Worm (Caenorhabditis elegans) whole organism, mixed stage, embryonic: ENCODE results near the gene mec-14.

ENCODE experiments used
- M03D4.4 ChIP-seq: sonication (generic microtip); optimal IDR thresholded peaks from 2 replicates; lab custom pipeline; 2017; ENCODE audit warnings: mild to moderate bottlenecking, missing genetic modification characterization, missing compliant biosample characterization
- blmp-1 ChIP-seq: fragments of 150-350 bp; optimal IDR thresholded peaks from 2 replicates; lab custom pipeline; 2014; ENCODE audit warnings: missing biosample characterization, missing genetic modification characterization
- ceh-39 ChIP-seq: fragments of 150-350 bp; optimal IDR thresholded peaks from 2 replicates; lab custom pipeline; 2014; ENCODE audit warnings: missing biosample characterization, missing genetic modification characterization
- ceh-43 ChIP-seq: fragments of 200-800 bp; sonication (Bioruptor generic); optimal IDR thresholded peaks from 2 replicates; lab custom pipeline; 2018; ENCODE audit warnings: mild to moderate bottlenecking, missing genetic modification characterization, moderate library complexity, missing compliant biosample characterization
- ceh-83 ChIP-seq: fragments of 200-800 bp; sonication (Bioruptor generic); optimal IDR thresholded peaks from 2 replicates; lab custom pipeline; 2018; ENCODE audit warnings: mild to moderate bottlenecking, missing genetic modification characterization, missing compliant biosample characterization
- ces-1 ChIP-seq: fragments of 150-350 bp; optimal IDR thresholded peaks from 2 replicates; lab custom pipeline; 2014; ENCODE audit warnings: missing biosample characterization, missing genetic modification reagents, missing genetic modification characterization
- cnd-1 ChIP-seq: fragments of 200-800 bp; sonication (Bioruptor generic); optimal IDR thresholded peaks from 2 replicates; lab custom pipeline; 2018; ENCODE audit warnings: mild to moderate bottlenecking, missing genetic modification characterization, missing compliant biosample characterization
- drap-1 ChIP-seq: fragments of 200-800 bp; sonication (Bioruptor generic); optimal IDR thresholded peaks from 3 replicates; lab custom pipeline; 2018; ENCODE audit warnings: mild to moderate bottlenecking, missing genetic modification characterization, missing compliant biosample characterization
- elt-1 ChIP-seq: sonication (generic microtip); optimal IDR thresholded peaks from 2 replicates; lab custom pipeline; 2017; ENCODE audit warnings: missing genetic modification characterization, mild to moderate bottlenecking, missing compliant biosample characterization, antibody characterized with exemption, moderate library complexity, borderline replicate concordance; ENCODE audit not compliant: insufficient read depth
- elt-3 ChIP-seq: fragments of 150-350 bp; optimal IDR thresholded peaks from 2 replicates; lab custom pipeline; 2014; ENCODE audit warnings: missing biosample characterization, missing genetic modification characterization
- flh-1 ChIP-seq: fragments of 200-800 bp; sonication (Bioruptor generic); optimal IDR thresholded peaks from 2 replicates; lab custom pipeline; 2018; ENCODE audit warnings: mild to moderate bottlenecking, missing genetic modification characterization, moderate library complexity, missing compliant biosample characterization
- ham-2 ChIP-seq: fragments of 200-800 bp; sonication (Bioruptor generic); optimal IDR thresholded peaks from 2 replicates; lab custom pipeline; 2018; ENCODE audit warnings: mild to moderate bottlenecking, missing genetic modification characterization, missing compliant biosample characterization
- hlh-1 ChIP-seq: fragments of 150-350 bp; optimal IDR thresholded peaks from 2 replicates; lab custom pipeline; 2014; ENCODE audit warnings: missing biosample characterization, missing genetic modification reagents, missing genetic modification characterization
- lin-13 ChIP-seq: fragments of 150-350 bp; optimal IDR thresholded peaks from 2 replicates; lab custom pipeline; 2014; ENCODE audit warnings: missing biosample characterization, missing genetic modification characterization
- lin-32 ChIP-seq: fragments of 200-800 bp; sonication (Bioruptor generic); optimal IDR thresholded peaks from 2 replicates; lab custom pipeline; 2018; ENCODE audit warnings: mild to moderate bottlenecking, missing genetic modification characterization, missing compliant biosample characterization
- lsy-2 ChIP-seq: fragments of 150-350 bp; optimal IDR thresholded peaks from 2 replicates; lab custom pipeline; 2014; ENCODE audit warnings: missing biosample characterization, missing genetic modification characterization
- mab-5 ChIP-seq: fragments of 150-350 bp; optimal IDR thresholded peaks from 2 replicates; lab custom pipeline; 2014; ENCODE audit warnings: missing biosample characterization, missing genetic modification characterization
- mls-2 ChIP-seq: sonication (generic microtip); optimal IDR thresholded peaks from 2 replicates; lab custom pipeline; 2016; ENCODE audit warnings: mild to moderate bottlenecking, missing genetic modification characterization, moderate library complexity, missing compliant biosample characterization
- nhr-12 ChIP-seq: fragments of 150-350 bp; optimal IDR thresholded peaks from 2 replicates; lab custom pipeline; 2014; ENCODE audit warnings: missing biosample characterization, missing genetic modification characterization
- nhr-2 ChIP-seq: fragments of 150-350 bp; optimal IDR thresholded peaks from 2 replicates; lab custom pipeline; 2014; ENCODE audit warnings: missing biosample characterization, missing genetic modification characterization
- nhr-237 ChIP-seq: fragments of 150-350 bp; optimal IDR thresholded peaks from 2 replicates; lab custom pipeline; 2014; ENCODE audit warnings: missing biosample characterization, missing genetic modification characterization
- nhr-28 ChIP-seq: fragments of 150-350 bp; optimal IDR thresholded peaks from 2 replicates; lab custom pipeline; 2014; ENCODE audit warnings: missing biosample characterization, missing genetic modification characterization
- nhr-76 ChIP-seq: sonication (generic microtip); optimal IDR thresholded peaks from 2 replicates; lab custom pipeline; 2017; ENCODE audit warnings: missing biosample characterization, missing genetic modification characterization
- pha-4 ChIP-seq: fragments of 150-350 bp; optimal IDR thresholded peaks from 2 replicates; lab custom pipeline; 2018; ENCODE audit warnings: missing biosample characterization, missing genetic modification reagents, missing genetic modification characterization
- sem-2 ChIP-seq: fragments of 200-800 bp; sonication (Bioruptor generic); optimal IDR thresholded peaks from 2 replicates; lab custom pipeline; 2018; ENCODE audit warnings: mild to moderate bottlenecking, missing genetic modification characterization, missing compliant biosample characterization
- snpc-4 ChIP-seq: fragments of 150-350 bp; optimal IDR thresholded peaks from 2 replicates; lab custom pipeline; 2014; ENCODE audit warnings: missing biosample characterization, missing genetic modification characterization
- sptf-1 ChIP-seq: sonication (generic microtip); optimal IDR thresholded peaks from 2 replicates; lab custom pipeline; 2017; ENCODE audit warnings: mild to moderate bottlenecking, missing genetic modification characterization, moderate library complexity, missing compliant biosample characterization
- unc-39 ChIP-seq: fragments of 150-350 bp; optimal IDR thresholded peaks from 2 replicates; lab custom pipeline; 2014; ENCODE audit warnings: missing biosample characterization, missing genetic modification characterization
- unc-62 ChIP-seq: fragments of 150-350 bp; optimal IDR thresholded peaks from 2 replicates; lab custom pipeline; 2014; ENCODE audit warnings: missing biosample characterization, missing genetic modification reagents, missing genetic modification characterization
- zip-8 ChIP-seq: fragments of 150-350 bp; optimal IDR thresholded peaks from 2 replicates; lab custom pipeline; 2014; ENCODE audit warnings: missing biosample characterization, missing genetic modification characterization
- ztf-11 ChIP-seq: fragments of 150-350 bp; optimal IDR thresholded peaks from 2 replicates; lab custom pipeline; 2014; ENCODE audit warnings: missing biosample characterization, missing genetic modification characterization

Gene mec-14

ce11 chrIII:7148191-7148590 is 44.6 kb downstream of the mec-14 start:
- TF ChIP-seq nhr-76 (tag; lab: Kevin White, UChicago) (no peak), ham-2 (GFP tag; lab: Kevin White, UChicago) (no peak), elt-1 (no peak), cnd-1 (no peak), ztf-11 (tag; lab: Kevin White, UChicago) (no peak), elt-3 (tag; lab: Kevin White, UChicago) (no peak), lin-32 (GFP tag; lab: Kevin White, UChicago) (no peak), blmp-1 (tag; lab: Kevin White, UChicago) (no peak), nhr-12 (tag; lab: Kevin White, UChicago) (no peak), sem-2 (GFP tag; lab: Kevin White, UChicago) (no peak), lsy-2 (tag; lab: Kevin White, UChicago) (no peak), sptf-1 (no peak), nhr-237 (tag; lab: Kevin White, UChicago) (no peak), unc-39 (tag; lab: Kevin White, UChicago) (no peak), nhr-2 (no peak)

ce11 chrIII:7146341-7146740 is 46.5 kb downstream of the mec-14 start:
- TF ChIP-seq mab-5 (tag; lab: Kevin White, UChicago), result no peak
- TF ChIP-seq snpc-4 (tag; lab: Kevin White, UChicago), result no peak
- no peak for TF ChIP-seq nhr-28
- TF ChIP-seq lin-13 (tag; lab: Kevin White, UChicago), result no peak
- TF ChIP-seq elt-1, result no peak
- TF ChIP-seq hlh-1 (tag; lab: Kevin White, UChicago), result no peak
- no peak for TF ChIP-seq ces-1 (GFP tag; lab: Kevin White, UChicago)
- TF ChIP-seq nhr-76 (tag; lab: Kevin White, UChicago), result no peak
- no peak for TF ChIP-seq lin-32 (GFP tag; lab: Kevin White, UChicago)
- TF ChIP-seq zip-8 (tag; lab: Kevin White, UChicago), result no peak
- no peak for TF ChIP-seq mls-2 (tag; lab: Kevin White, UChicago)
- no peak for TF ChIP-seq ham-2 (GFP tag; lab: Kevin White, UChicago)
- TF ChIP-seq sem-2 (GFP tag; lab: Kevin White, UChicago), result no peak
- TF ChIP-seq nhr-2, result no peak
- no peak for TF ChIP-seq unc-39 (tag; lab: Kevin White, UChicago)
- no peak for TF ChIP-seq lsy-2 (tag; lab: Kevin White, UChicago)
- TF ChIP-seq sptf-1, result no peak
- TF ChIP-seq ceh-83 (GFP tag; lab: Kevin White, UChicago), result no peak
- no peak for TF ChIP-seq drap-1 (GFP tag; lab: Kevin White, UChicago)
- TF ChIP-seq flh-1 (GFP tag; lab: Kevin White, UChicago), result no peak

- TF ChIP-seq pha-4 (no peak), ces-1 (GFP tag; lab: Kevin White, UChicago) (peak; percentile 72)
Observed at ce11 chrIII:7144749-7145148, 48.0 kb downstream of the mec-14 start, which contains the start of gene glr-2. Gene glr-2 (minus strand): TSS chrIII:7144959.

- TF ChIP-seq zip-8 (tag; lab: Kevin White, UChicago) (no peak), blmp-1 (tag; lab: Kevin White, UChicago) (no peak), ces-1 (GFP tag; lab: Kevin White, UChicago) (peak; percentile 5), ceh-43 (no peak)
- TF ChIP-seq, all 35 proteins: peak for 1
Observed at ce11 chrIII:7142172-7142601, 50.6 kb downstream of the mec-14 start.

ce11 chrIII:7141285-7141715 is 51.5 kb downstream of the mec-14 start:
- TF ChIP-seq sptf-1 (no peak), drap-1 (GFP tag; lab: Kevin White, UChicago) (no peak), hlh-1 (tag; lab: Kevin White, UChicago) (peak; percentile 19), ztf-11 (tag; lab: Kevin White, UChicago) (no peak)

ce11 chrIII:7140228-7140710 is 52.5 kb downstream of the mec-14 start:
- TF ChIP-seq unc-62 (GFP tag; lab: Kevin White, UChicago) (no peak), ceh-83 (GFP tag; lab: Kevin White, UChicago) (peak; percentile 74), M03D4.4 (tag; lab: Kevin White, UChicago) (no peak), flh-1 (GFP tag; lab: Kevin White, UChicago) (no peak), mab-5 (tag; lab: Kevin White, UChicago) (no peak), ceh-39 (tag; lab: Kevin White, UChicago) (no peak)
